Worm (Caenorhabditis elegans) whole organism, late embryonic: Measurements from ENCODE around the gene gcy-33.

Source experiments
- ama-1 ChIP-seq: fragments of 150-350 bp; optimal IDR thresholded peaks from 2 replicates; lab custom pipeline; 2014
- ceh-14 ChIP-seq: sonication (generic microtip); optimal IDR thresholded peaks from 2 replicates; lab custom pipeline; 2016; ENCODE audit warnings: missing genotype, missing genetic modification characterization, missing compliant biosample characterization
- ceh-22 ChIP-seq: sonication (generic microtip); optimal IDR thresholded peaks from 2 replicates; lab custom pipeline; 2017; ENCODE audit warnings: missing biosample characterization, missing genetic modification characterization
- dmd-4 ChIP-seq: sonication (generic microtip); optimal IDR thresholded peaks from 2 replicates; lab custom pipeline; 2016; ENCODE audit warnings: borderline replicate concordance, missing genetic modification characterization, missing compliant biosample characterization
- elt-2 ChIP-seq: sonication (generic microtip); optimal IDR thresholded peaks from 2 replicates; lab custom pipeline; 2016; ENCODE audit warnings: missing genetic modification reagents, missing genetic modification characterization, missing compliant biosample characterization
- mec-3 ChIP-seq: sonication (generic microtip); optimal IDR thresholded peaks from 2 replicates; lab custom pipeline; 2016; ENCODE audit warnings: borderline replicate concordance, missing genetic modification characterization, missing compliant biosample characterization

- no peak for TF ChIP-seq ama-1
- TF ChIP-seq ceh-14 (tag; lab: Kevin White, UChicago): no peak
- no peak for TF ChIP-seq mec-3 (tag; lab: Kevin White, UChicago)
- TF ChIP-seq ceh-22 (tag; lab: Kevin White, UChicago): no peak
- TF ChIP-seq dmd-4 (tag; lab: Kevin White, UChicago): no peak
- no peak for TF ChIP-seq elt-2 (tag; lab: Kevin White, UChicago)
These were observed 43.0 kb downstream of the gcy-33 start, which contains the start of gene F58H1.5 for ce11 chrV:11958343-11959291.
